Worm (Caenorhabditis elegans) whole organism, L1 larva: ENCODE results near the gene tni-1.

Experiments
- C16A3.4 ChIP-seq: fragments of 150-350 bp; optimal IDR thresholded peaks from 2 replicates; lab custom pipeline; 2014; ENCODE audit warnings: missing biosample characterization, missing genetic modification characterization
- C34B4.2 ChIP-seq: sonication (generic microtip); optimal IDR thresholded peaks from 2 replicates; lab custom pipeline; 2017; ENCODE audit warnings: mild to moderate bottlenecking, missing genetic modification characterization, missing compliant biosample characterization
- F16B12.6 ChIP-seq: fragments of 150-350 bp; optimal IDR thresholded peaks from 2 replicates; lab custom pipeline; 2014; ENCODE audit warnings: missing biosample characterization, missing genetic modification characterization
- aha-1 ChIP-seq: fragments of 150-350 bp; optimal IDR thresholded peaks from 2 replicates; lab custom pipeline; 2014; ENCODE audit warnings: missing biosample characterization, missing genetic modification characterization
- blmp-1 ChIP-seq: fragments of 150-350 bp; optimal IDR thresholded peaks from 2 replicates; lab custom pipeline; 2014; ENCODE audit warnings: missing biosample characterization, missing genetic modification characterization
- ceh-63 ChIP-seq: fragments of 200-800 bp; sonication (Bioruptor generic); optimal IDR thresholded peaks from 2 replicates; lab custom pipeline; 2018; ENCODE audit warnings: mild to moderate bottlenecking, missing genetic modification characterization, missing compliant biosample characterization
- ceh-8 ChIP-seq: fragments of 200-800 bp; sonication (Bioruptor generic); optimal IDR thresholded peaks from 2 replicates; lab custom pipeline; 2018; ENCODE audit warnings: mild to moderate bottlenecking, missing genetic modification characterization, moderate library complexity, missing compliant biosample characterization
- ceh-82 ChIP-seq, 3 experiments: fragments of 150-350 bp in 1 of 3; sonication (generic microtip) in 2 of 3; optimal IDR thresholded peaks; 2 replicates each; lab custom pipeline; 2014 to 2017; ENCODE audit warnings: missing biosample characterization in 3 of 3, missing genetic modification characterization in 3 of 3
- dpl-1 ChIP-seq, 3 experiments: fragments of 150-350 bp in 2 of 3; sonication (generic microtip) in 1 of 3; optimal IDR thresholded peaks; 2 replicates each; lab custom pipeline; 2014 to 2017; ENCODE audit warnings: missing biosample characterization in 3 of 3, missing genetic modification characterization in 3 of 3, missing genetic modification reagents in 3 of 3
- efl-1 ChIP-seq, 4 experiments: fragments of 150-350 bp; optimal IDR thresholded peaks in 3 of 4; peaks in 1 of 4; 1 replicate in 1 of 4; 2 replicates in 3 of 4; lab custom pipeline; 2014; ENCODE audit warnings: missing biosample characterization in 2 of 4, missing genetic modification characterization in 2 of 4, missing genetic modification reagents in 2 of 4
- efl-3 ChIP-seq: fragments of 200-800 bp; sonication (Bioruptor generic); optimal IDR thresholded peaks from 2 replicates; lab custom pipeline; 2018; ENCODE audit warnings: mild to moderate bottlenecking, missing genetic modification characterization, missing compliant biosample characterization
- egl-13 ChIP-seq: sonication (generic microtip); optimal IDR thresholded peaks from 2 replicates; lab custom pipeline; 2016; ENCODE audit warnings: missing genotype, missing genetic modification reagents, missing genetic modification characterization, missing compliant biosample characterization
- elt-2 ChIP-seq: sonication (generic microtip); optimal IDR thresholded peaks from 2 replicates; lab custom pipeline; 2016; ENCODE audit warnings: missing genetic modification characterization, mild to moderate bottlenecking, inconsistent platforms, missing compliant biosample characterization, missing genetic modification reagents
- elt-3 ChIP-seq, 6 experiments: fragments of 150-350 bp in 1 of 6; sonication (generic microtip); optimal IDR thresholded peaks; 2 replicates each; lab custom pipeline; 2017 to 2018; ENCODE audit warnings: missing biosample characterization in 6 of 6, missing genetic modification characterization in 6 of 6, inconsistent platforms in 1 of 6
- isw-1 ChIP-seq: fragments of 200-800 bp; sonication (Bioruptor generic); IDR thresholded peaks from 2 replicates; pipeline ENCODE4 v1.3.6; 2022; ENCODE audit warnings: missing genetic modification characterization, missing compliant biosample characterization
- lin-14 ChIP-seq: fragments of 200-800 bp; sonication (Bioruptor generic); optimal IDR thresholded peaks from 2 replicates; lab custom pipeline; 2018; ENCODE audit warnings: mild to moderate bottlenecking, missing genetic modification characterization, moderate library complexity, missing compliant biosample characterization
- lin-35 ChIP-seq, 2 experiments: fragments of 150-350 bp; optimal IDR thresholded peaks; 2 replicates each; lab custom pipeline; 2014; ENCODE audit warnings: missing biosample characterization in 2 of 2, missing genetic modification characterization in 2 of 2, missing genetic modification reagents in 2 of 2
- lsy-2 ChIP-seq, 2 experiments: fragments of 150-350 bp; optimal IDR thresholded peaks; 2 replicates each; lab custom pipeline; 2014; ENCODE audit warnings: missing biosample characterization in 2 of 2, missing genetic modification characterization in 2 of 2
- mdl-1 ChIP-seq, 2 experiments: fragments of 150-350 bp; optimal IDR thresholded peaks; 2 replicates each; lab custom pipeline; 2014 to 2017; ENCODE audit warnings: missing biosample characterization in 2 of 2, missing genetic modification characterization in 2 of 2, inconsistent platforms in 1 of 2
- mef-2 ChIP-seq: fragments of 150-350 bp; optimal IDR thresholded peaks from 2 replicates; lab custom pipeline; 2014; ENCODE audit warnings: missing biosample characterization, missing genetic modification characterization
- mep-1 ChIP-seq: fragments of 150-350 bp; optimal IDR thresholded peaks from 2 replicates; lab custom pipeline; 2014; ENCODE audit warnings: missing biosample characterization, missing genetic modification characterization
- nhr-19 ChIP-seq: fragments of 200-800 bp; sonication (Bioruptor generic); conservative IDR thresholded peaks from 2 replicates; pipeline ENCODE4 v1.3.6; 2022; ENCODE audit warnings: missing genetic modification characterization, missing compliant biosample characterization
- nhr-20 ChIP-seq: sonication (generic microtip); optimal IDR thresholded peaks from 2 replicates; lab custom pipeline; 2016; ENCODE audit warnings: mild to moderate bottlenecking, missing genetic modification characterization, missing compliant biosample characterization
- nhr-28 ChIP-seq: fragments of 150-350 bp; optimal IDR thresholded peaks from 2 replicates; lab custom pipeline; 2014; ENCODE audit warnings: missing biosample characterization, missing genetic modification characterization
- nhr-47 ChIP-seq: sonication (generic microtip); optimal IDR thresholded peaks from 2 replicates; lab custom pipeline; 2016; ENCODE audit warnings: mild to moderate bottlenecking, missing genetic modification characterization, moderate library complexity, missing compliant biosample characterization
- nhr-71 ChIP-seq: sonication (generic microtip); optimal IDR thresholded peaks from 2 replicates; lab custom pipeline; 2016; ENCODE audit warnings: mild to moderate bottlenecking, missing genetic modification characterization, moderate library complexity, missing compliant biosample characterization
- nhr-77 ChIP-seq: fragments of 150-350 bp; optimal IDR thresholded peaks from 2 replicates; lab custom pipeline; 2014; ENCODE audit warnings: missing biosample characterization, missing genetic modification characterization
- nhr-85 ChIP-seq: sonication (generic microtip); peaks from one replicate; lab custom pipeline; 2016; ENCODE audit warnings: missing genetic modification characterization, inconsistent platforms, missing compliant biosample characterization
- nhr-90 ChIP-seq: sonication (generic microtip); optimal IDR thresholded peaks from 2 replicates; lab custom pipeline; 2016; ENCODE audit warnings: mild to moderate bottlenecking, missing genetic modification characterization, missing compliant biosample characterization; ENCODE audit not compliant: poor library complexity
- pag-3 ChIP-seq: sonication (generic microtip); optimal IDR thresholded peaks from 2 replicates; lab custom pipeline; 2017; ENCODE audit warnings: missing genetic modification characterization, mild to moderate bottlenecking, missing compliant biosample characterization, antibody characterized with exemption, borderline replicate concordance; ENCODE audit not compliant: insufficient read depth
- pqm-1 ChIP-seq: sonication (generic microtip); optimal IDR thresholded peaks from 3 replicates; lab custom pipeline; 2017; ENCODE audit warnings: missing biosample characterization, missing genetic modification characterization
- rnt-1 ChIP-seq: sonication (generic microtip); optimal IDR thresholded peaks from 2 replicates; lab custom pipeline; 2016; ENCODE audit warnings: mild to moderate bottlenecking, missing genetic modification characterization, moderate library complexity, missing compliant biosample characterization
- skn-1 ChIP-seq: fragments of 150-350 bp; optimal IDR thresholded peaks from 2 replicates; lab custom pipeline; 2014; ENCODE audit warnings: missing biosample characterization, missing genetic modification characterization
- snu-23 ChIP-seq: sonication (generic microtip); optimal IDR thresholded peaks from 2 replicates; lab custom pipeline; 2016; ENCODE audit warnings: missing genetic modification characterization, missing compliant biosample characterization
- sup-37 ChIP-seq: fragments of 200-800 bp; sonication (Bioruptor generic); optimal IDR thresholded peaks from 2 replicates; lab custom pipeline; 2018; ENCODE audit warnings: mild to moderate bottlenecking, missing genetic modification characterization, missing compliant biosample characterization
- swsn-7 ChIP-seq: sonication (generic microtip); optimal IDR thresholded peaks from 2 replicates; lab custom pipeline; 2016; ENCODE audit warnings: missing genetic modification characterization, missing compliant biosample characterization
- tbx-2 ChIP-seq: sonication (generic microtip); optimal IDR thresholded peaks from 2 replicates; lab custom pipeline; 2016; ENCODE audit warnings: missing genetic modification characterization, missing compliant biosample characterization
- unc-130 ChIP-seq: fragments of 150-350 bp; optimal IDR thresholded peaks from 2 replicates; lab custom pipeline; 2017; ENCODE audit warnings: missing biosample characterization, missing genetic modification characterization, inconsistent platforms
- unc-62 ChIP-seq: fragments of 150-350 bp; optimal IDR thresholded peaks from 2 replicates; lab custom pipeline; 2014; ENCODE audit warnings: missing biosample characterization, missing genetic modification reagents, missing genetic modification characterization
- unc-98 ChIP-seq: fragments of 200-800 bp; sonication (Bioruptor generic); IDR thresholded peaks from 2 replicates; pipeline ENCODE4 v1.3.6; 2022; ENCODE audit warnings: missing genetic modification characterization, missing compliant biosample characterization
- xbp-1 ChIP-seq: sonication (generic microtip); optimal IDR thresholded peaks from 2 replicates; lab custom pipeline; 2016; ENCODE audit warnings: missing genetic modification characterization, missing compliant biosample characterization
- zag-1 ChIP-seq: fragments of 150-350 bp; optimal IDR thresholded peaks from 2 replicates; lab custom pipeline; 2014; ENCODE audit warnings: missing biosample characterization, missing genetic modification characterization

tni-1 gene

ce11 chrX:11339375-11339924 lies 37.8 kb downstream of the tni-1 start, which contains the start of gene aco-1:
Gene aco-1 (plus strand): TSS chrX:11339874.
- TF ChIP-seq lsy-2 (tag; optimal IDR thresholded peaks at IDR 0.05; lab: Kevin White, UChicago) = peak in 1 of 2 experiments; percentile 54
- peak in 2 of 6 experiments; percentile 34 to 40 for TF ChIP-seq elt-3 (tag; optimal IDR thresholded peaks at IDR 0.05; lab: Kevin White, UChicago)
- peak; percentile 73 for TF ChIP-seq nhr-90 (tag; lab: Kevin White, UChicago)
- TF ChIP-seq lin-35 (GFP tag; optimal IDR thresholded peaks at IDR 0.05; lab: Kevin White, UChicago) = peak; percentile 24 to 70
- TF ChIP-seq snu-23 = peak; percentile 69
- TF ChIP-seq nhr-28 = no peak
- peak in 1 of 2 experiments; percentile 9 for TF ChIP-seq mdl-1 (tag; optimal IDR thresholded peaks at IDR 0.05; lab: Kevin White, UChicago)
- TF ChIP-seq ceh-63 (GFP tag; lab: Kevin White, UChicago) = no peak
- 0 out of 2 replicates have a peak, but pooled peaks have one; percentile 33 for TF ChIP-seq nhr-19
- TF ChIP-seq nhr-47 = peak; percentile 49
- TF ChIP-seq sup-37 (GFP tag; lab: Kevin White, UChicago) = no peak
- no peak for TF ChIP-seq mef-2 (tag; lab: Kevin White, UChicago)
- TF ChIP-seq lin-14 (GFP tag; lab: Kevin White, UChicago) = peak; percentile 78
- TF ChIP-seq blmp-1 (tag; lab: Kevin White, UChicago) = peak; percentile 44
- peak; percentile 93 for TF ChIP-seq nhr-85 (tag; lab: Kevin White, UChicago)
- no peak for TF ChIP-seq skn-1 (tag; lab: Kevin White, UChicago)
- no peak for TF ChIP-seq tbx-2 (tag; lab: Kevin White, UChicago)
- TF ChIP-seq C16A3.4 (tag; lab: Kevin White, UChicago) = peak; percentile 32
- peak; percentile 35 for TF ChIP-seq efl-3
- TF ChIP-seq nhr-20 (tag; lab: Kevin White, UChicago) = peak; percentile 65
- TF ChIP-seq nhr-77 = peak; percentile 9
- TF ChIP-seq efl-1 (optimal IDR thresholded peaks at IDR 0.05; lab: Kevin White, UChicago) = peak; percentile 27 to 31
- no peak for TF ChIP-seq efl-1 (GFP tag; optimal IDR thresholded peaks at IDR 0.05 in 1 of 2; lab: Kevin White, UChicago)
- peak; percentile 61 for TF ChIP-seq nhr-71
- TF ChIP-seq ceh-82 (tag; optimal IDR thresholded peaks at IDR 0.05; lab: Kevin White, UChicago) = peak in 1 of 3 experiments; percentile 24
- peak; percentile 80 for TF ChIP-seq F16B12.6
- TF ChIP-seq xbp-1 (tag; lab: Kevin White, UChicago) = peak; percentile 24
- no peak for TF ChIP-seq C34B4.2
- TF ChIP-seq egl-13 (tag; lab: Kevin White, UChicago) = no peak
- TF ChIP-seq elt-2 = peak; percentile 69
- TF ChIP-seq swsn-7 (tag; lab: Kevin White, UChicago) = peak; percentile 34
- peak; percentile 50 for TF ChIP-seq mep-1 (tag; lab: Kevin White, UChicago)
- peak; percentile 60 for TF ChIP-seq rnt-1 (tag; lab: Kevin White, UChicago)
- TF ChIP-seq pag-3 = no peak
- TF ChIP-seq isw-1 (GFP tag; lab: Robert Waterston, UW) = no peak
- TF ChIP-seq unc-130 (tag; lab: Kevin White, UChicago) = peak; percentile 47
- peak in 2 of 3 experiments; percentile 28 to 30 for TF ChIP-seq dpl-1 (GFP tag; optimal IDR thresholded peaks at IDR 0.05; lab: Kevin White, UChicago)

ce11 chrX:11337783-11338182 lies 39.5 kb downstream of the tni-1 start, which contains the start of gene gcy-9:
Gene gcy-9 (minus strand): TSS chrX:11337883.
- TF ChIP-seq nhr-28 = no peak
- no peak for TF ChIP-seq aha-1
- TF ChIP-seq tbx-2 (tag; lab: Kevin White, UChicago) = no peak
- no peak for TF ChIP-seq nhr-90 (tag; lab: Kevin White, UChicago)
- no peak for TF ChIP-seq unc-98 (GFP tag; lab: Robert Waterston, UW)
- no peak for TF ChIP-seq efl-3
- TF ChIP-seq zag-1 = no peak
- no peak for TF ChIP-seq ceh-8 (GFP tag; lab: Kevin White, UChicago)
- TF ChIP-seq unc-62 (GFP tag; lab: Kevin White, UChicago) = no peak
- TF ChIP-seq pqm-1 = no peak
